Worm (Caenorhabditis elegans) whole organism, L3 larva: ENCODE data around the gene vps-33.1.

Experiments
- R02D3.7 ChIP-seq: fragments of 150-350 bp; optimal IDR thresholded peaks from 2 replicates; lab custom pipeline; 2014; ENCODE audit warnings: missing biosample characterization, missing genetic modification characterization
- ZK546.5 ChIP-seq: sonication (generic microtip); optimal IDR thresholded peaks from 2 replicates; lab custom pipeline; 2017; ENCODE audit warnings: missing biosample characterization, missing genetic modification characterization
- ama-1 ChIP-seq: fragments of 150-350 bp; optimal IDR thresholded peaks from 2 replicates; lab custom pipeline; 2018
- ceh-28 ChIP-seq: fragments of 150-350 bp; optimal IDR thresholded peaks from 2 replicates; lab custom pipeline; 2014; ENCODE audit warnings: missing biosample characterization, missing genetic modification reagents, missing genetic modification characterization
- ceh-9 ChIP-seq: sonication (generic microtip); optimal IDR thresholded peaks from 2 replicates; lab custom pipeline; 2018; ENCODE audit warnings: missing biosample characterization, missing genetic modification characterization
- egl-27 ChIP-seq: sonication (generic microtip); optimal IDR thresholded peaks from 4 replicates; lab custom pipeline; 2017; ENCODE audit warnings: missing biosample characterization, missing genetic modification reagents, missing genetic modification characterization
- elt-2 ChIP-seq: sonication (generic microtip); optimal IDR thresholded peaks from 2 replicates; lab custom pipeline; 2016; ENCODE audit warnings: missing genetic modification reagents, mild to moderate bottlenecking, missing genetic modification characterization, missing compliant biosample characterization
- elt-3 ChIP-seq, 3 experiments: fragments of 150-350 bp in 1 of 3; sonication (generic microtip) in 2 of 3; optimal IDR thresholded peaks; 2 replicates in 2 of 3; 4 replicates in 1 of 3; lab custom pipeline; 2014 to 2017; ENCODE audit warnings: missing biosample characterization in 3 of 3, missing genetic modification characterization in 3 of 3
- eor-1 ChIP-seq, 2 experiments: fragments of 150-350 bp; optimal IDR thresholded peaks; 2 replicates each; lab custom pipeline; 2014 to 2018; ENCODE audit warnings: missing biosample characterization in 2 of 2, missing genetic modification characterization in 2 of 2
- fkh-10 ChIP-seq: sonication (generic microtip); optimal IDR thresholded peaks from 2 replicates; lab custom pipeline; 2017; ENCODE audit warnings: missing biosample characterization, missing genetic modification reagents, missing genetic modification characterization
- fkh-2 ChIP-seq: fragments of 150-350 bp; optimal IDR thresholded peaks from 2 replicates; lab custom pipeline; 2014; ENCODE audit warnings: missing biosample characterization, missing genetic modification reagents, missing genetic modification characterization
- fos-1 ChIP-seq: fragments of 150-350 bp; optimal IDR thresholded peaks from 2 replicates; lab custom pipeline; 2014; ENCODE audit warnings: missing biosample characterization, missing genetic modification characterization
- jun-1 ChIP-seq: fragments of 150-350 bp; optimal IDR thresholded peaks from 2 replicates; lab custom pipeline; 2014; ENCODE audit warnings: missing biosample characterization, missing genetic modification reagents, missing genetic modification characterization
- lin-15B ChIP-seq: fragments of 150-350 bp; optimal IDR thresholded peaks from 2 replicates; lab custom pipeline; 2014; ENCODE audit warnings: missing biosample characterization, missing genetic modification characterization
- lin-39 ChIP-seq: fragments of 150-350 bp; optimal IDR thresholded peaks from 2 replicates; lab custom pipeline; 2018; ENCODE audit warnings: missing biosample characterization, missing genetic modification reagents, missing genetic modification characterization
- mdl-1 ChIP-seq: fragments of 150-350 bp; optimal IDR thresholded peaks from 2 replicates; lab custom pipeline; 2014; ENCODE audit warnings: missing biosample characterization, missing genetic modification characterization
- mml-1 ChIP-seq: fragments of 150-350 bp; sonication (generic microtip); optimal IDR thresholded peaks from 3 replicates; lab custom pipeline; 2014; ENCODE audit warnings: missing biosample characterization, missing genetic modification characterization
- nfya-1 ChIP-seq: sonication (generic microtip); optimal IDR thresholded peaks from 2 replicates; lab custom pipeline; 2017; ENCODE audit warnings: missing genetic modification characterization, mild to moderate bottlenecking, missing compliant biosample characterization, antibody characterized with exemption, moderate library complexity; ENCODE audit not compliant: insufficient read depth
- nhr-11 ChIP-seq: fragments of 150-350 bp; optimal IDR thresholded peaks from 2 replicates; lab custom pipeline; 2014; ENCODE audit warnings: missing biosample characterization, missing genetic modification characterization
- nhr-23 ChIP-seq: fragments of 150-350 bp; optimal IDR thresholded peaks from 2 replicates; lab custom pipeline; 2014; ENCODE audit warnings: missing biosample characterization, missing genetic modification reagents, missing genetic modification characterization
- nhr-237 ChIP-seq: fragments of 150-350 bp; optimal IDR thresholded peaks from 2 replicates; lab custom pipeline; 2014; ENCODE audit warnings: missing biosample characterization, missing genetic modification characterization
- nhr-28 ChIP-seq: fragments of 150-350 bp; optimal IDR thresholded peaks from 2 replicates; lab custom pipeline; 2014; ENCODE audit warnings: missing biosample characterization, missing genetic modification characterization
- nhr-43 ChIP-seq: sonication (generic microtip); optimal IDR thresholded peaks from 2 replicates; lab custom pipeline; 2016; ENCODE audit warnings: mild to moderate bottlenecking, missing genetic modification characterization, missing compliant biosample characterization; ENCODE audit not compliant: poor library complexity, severe bottlenecking
- nhr-67 ChIP-seq: fragments of 150-350 bp; optimal IDR thresholded peaks from 2 replicates; lab custom pipeline; 2014; ENCODE audit warnings: missing biosample characterization, missing genetic modification characterization
- nhr-76 ChIP-seq: fragments of 150-350 bp; sonication (generic microtip); optimal IDR thresholded peaks from 5 replicates; lab custom pipeline; 2014; ENCODE audit warnings: missing biosample characterization, missing genetic modification characterization
- pha-4 ChIP-seq: fragments of 150-350 bp; optimal IDR thresholded peaks from 2 replicates; lab custom pipeline; 2014; ENCODE audit warnings: missing biosample characterization, missing genetic modification reagents, missing genetic modification characterization
- pqm-1 ChIP-seq: fragments of 150-350 bp; optimal IDR thresholded peaks from 2 replicates; lab custom pipeline; 2017; ENCODE audit warnings: missing biosample characterization, missing genetic modification characterization, inconsistent platforms
- sea-2 ChIP-seq: fragments of 150-350 bp; sonication (generic microtip); optimal IDR thresholded peaks from 4 replicates; lab custom pipeline; 2014; ENCODE audit warnings: missing biosample characterization, missing genetic modification reagents, missing genetic modification characterization
- skn-1 ChIP-seq: fragments of 150-350 bp; optimal IDR thresholded peaks from 2 replicates; lab custom pipeline; 2014; ENCODE audit warnings: missing biosample characterization, missing genetic modification characterization
- snpc-4 ChIP-seq: fragments of 150-350 bp; optimal IDR thresholded peaks from 2 replicates; lab custom pipeline; 2014; ENCODE audit warnings: missing biosample characterization, missing genetic modification characterization
- tbx-2 ChIP-seq: sonication (generic microtip); optimal IDR thresholded peaks from 2 replicates; lab custom pipeline; 2016; ENCODE audit warnings: mild to moderate bottlenecking, missing genetic modification characterization, missing compliant biosample characterization
- unc-39 ChIP-seq: sonication (generic microtip); optimal IDR thresholded peaks from 4 replicates; lab custom pipeline; 2017; ENCODE audit warnings: missing biosample characterization, missing genetic modification characterization
- unc-62 ChIP-seq: fragments of 150-350 bp; sonication (generic microtip); optimal IDR thresholded peaks from 4 replicates; lab custom pipeline; 2014; ENCODE audit warnings: missing biosample characterization, missing genetic modification reagents, missing genetic modification characterization
- zag-1 ChIP-seq: fragments of 150-350 bp; optimal IDR thresholded peaks from 2 replicates; lab custom pipeline; 2014; ENCODE audit warnings: missing biosample characterization, missing genetic modification characterization
- ztf-11 ChIP-seq: fragments of 150-350 bp; optimal IDR thresholded peaks from 2 replicates; lab custom pipeline; 2014; ENCODE audit warnings: missing biosample characterization, missing genetic modification characterization
- ztf-4 ChIP-seq: fragments of 150-350 bp; optimal IDR thresholded peaks from 2 replicates; lab custom pipeline; 2014; ENCODE audit warnings: missing biosample characterization, missing genetic modification characterization

Gene vps-33.1

ce11 chrIII:8678371-8678770, 22.4 kb upstream of the vps-33.1 start (continued):
- TF ChIP-seq nhr-28 (tag; lab: Kevin White, UChicago) (no peak), fkh-2 (tag; lab: Kevin White, UChicago) (no peak), ZK546.5 (tag; lab: Kevin White, UChicago) (no peak), unc-39 (tag; lab: Kevin White, UChicago) (no peak), lin-15B (peak; percentile 34), elt-3 (tag; optimal IDR thresholded peaks at IDR 0.05; lab: Kevin White, UChicago) (no peak), ceh-9 (tag; lab: Kevin White, UChicago) (no peak), tbx-2 (tag; lab: Kevin White, UChicago) (peak; percentile 55), lin-39 (peak; percentile 74), ztf-4 (peak; percentile 25), eor-1 (tag; optimal IDR thresholded peaks at IDR 0.05; lab: Kevin White, UChicago) (no peak), nhr-11 (tag; lab: Kevin White, UChicago) (no peak), nhr-237 (tag; lab: Kevin White, UChicago) (no peak), nhr-23 (tag; lab: Kevin White, UChicago) (peak; percentile 61), sea-2 (GFP tag; lab: Kevin White, UChicago) (no peak), nhr-67 (no peak), pha-4 (peak; percentile 71), egl-27 (no peak)

DNA sequence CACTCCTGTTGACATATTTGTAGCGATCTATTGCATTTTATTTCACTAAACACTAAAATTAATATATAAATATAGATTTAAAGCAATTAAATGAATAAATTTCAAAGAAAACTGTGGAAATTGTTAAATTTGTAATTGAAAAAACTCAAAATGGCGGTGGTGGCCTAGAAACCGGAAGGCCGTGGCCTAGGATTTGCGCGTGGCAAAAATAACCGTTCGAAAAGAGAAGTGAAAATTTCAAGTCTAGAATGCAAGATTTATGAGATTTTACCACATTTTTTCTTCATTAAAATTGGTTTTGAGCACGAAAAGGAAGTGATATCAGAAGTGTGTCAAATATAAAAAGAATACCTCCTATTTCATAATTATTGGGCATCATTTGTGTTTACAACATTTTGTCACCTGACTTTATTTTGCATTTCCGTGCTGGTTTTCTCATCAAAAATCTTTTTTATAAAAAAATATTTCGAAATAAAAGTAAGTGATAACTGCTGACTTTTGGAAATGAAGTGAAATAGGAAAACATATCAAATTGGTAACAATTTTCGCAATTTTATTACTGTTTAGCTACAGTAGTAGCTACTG, 17.0 kb upstream of the vps-33.1 start, which contains the start of gene fli-1:
TSS of gene fli-1 (minus strand) at position 58 of the 585 bp plus-strand sequence.
- TF ChIP-seq snpc-4 (peak; percentile 14), lin-39 (no peak), ama-1 (lab: Kevin White, UChicago) (no peak), nhr-43 (tag; lab: Kevin White, UChicago) (peak; percentile 3), pha-4 (peak; percentile 11), lin-15B (peak; percentile 6), ztf-4 (no peak), jun-1 (tag; lab: Kevin White, UChicago) (no peak), nfya-1 (tag; lab: Kevin White, UChicago) (peak; percentile 24)
- TF ChIP-seq, all 47 proteins: peak for 5

- TF ChIP-seq tbx-2 (tag; lab: Kevin White, UChicago) (no peak), nhr-11 (tag; lab: Kevin White, UChicago) (no peak), pqm-1 (no peak), nhr-28 (tag; lab: Kevin White, UChicago) (no peak), ztf-11 (tag; lab: Kevin White, UChicago) (no peak), elt-2 (tag; lab: Kevin White, UChicago) (no peak), ZK546.5 (tag; lab: Kevin White, UChicago) (no peak), eor-1 (tag; optimal IDR thresholded peaks at IDR 0.05; lab: Kevin White, UChicago) (no peak), mml-1 (tag; lab: Kevin White, UChicago) (no peak), fos-1 (tag; lab: Kevin White, UChicago) (no peak), mdl-1 (tag; lab: Kevin White, UChicago) (no peak), jun-1 (tag; lab: Kevin White, UChicago) (no peak), sea-2 (GFP tag; lab: Kevin White, UChicago) (no peak), skn-1 (tag; lab: Kevin White, UChicago) (no peak), nfya-1 (tag; lab: Kevin White, UChicago) (no peak), elt-3 (tag; optimal IDR thresholded peaks at IDR 0.05; lab: Kevin White, UChicago) (no peak)
- TF ChIP-seq, all 47 proteins: peak for 0
Observed at ce11 chrIII:8684421-8684820, 16.3 kb upstream of the vps-33.1 start, which contains the start of gene anmt-1. Gene anmt-1, plus strand, starts transcription at chrIII:8684808.

- TF ChIP-seq fkh-2 (tag; lab: Kevin White, UChicago) (no peak), egl-27 (no peak), ama-1 (lab: Kevin White, UChicago) (peak; percentile 13), unc-62 (GFP tag; lab: Kevin White, UChicago) (no peak), nhr-23 (tag; lab: Kevin White, UChicago) (peak; percentile 20), nhr-43 (tag; lab: Kevin White, UChicago) (peak; percentile 71), R02D3.7 (no peak), lin-15B (no peak), zag-1 (tag; lab: Kevin White, UChicago) (no peak), ztf-11 (tag; lab: Kevin White, UChicago) (no peak), snpc-4 (no peak), elt-2 (tag; lab: Kevin White, UChicago) (peak; percentile 28), ceh-28 (no peak), nhr-76 (tag; lab: Kevin White, UChicago) (no peak), mdl-1 (tag; lab: Kevin White, UChicago) (no peak), fkh-10 (no peak)
Observed at ce11 chrIII:8685590-8686240, 15.0 kb upstream of the vps-33.1 start.
